Worm (Caenorhabditis elegans): Measurements from ENCODE around the gene Y5H2B.3.

The Y5H2B.3 gene

ce11 chrV:2190383-2190782, 2.3 kb downstream of the Y5H2B.3 start:
- no peak for TF ChIP-seq fkh-8 (tag; optimal IDR thresholded peaks at IDR 0.05)
- TF ChIP-seq ztf-4 (tag; optimal IDR thresholded peaks at IDR 0.05) = no peak
- no peak for TF ChIP-seq nhr-47 (tag; optimal IDR thresholded peaks at IDR 0.05)
- no peak for TF ChIP-seq ceh-88 (GFP tag; IDR thresholded peaks at IDR 0.05)
- TF ChIP-seq snpc-4 (tag; optimal IDR thresholded peaks at IDR 0.05) = no peak
- TF ChIP-seq lin-39 (tag; optimal IDR thresholded peaks at IDR 0.05) = no peak
- TF ChIP-seq tbx-2 (tag; optimal IDR thresholded peaks at IDR 0.05) = no peak

ce11 chrV:2191122-2191521, 3.0 kb downstream of the Y5H2B.3 start, which contains the start of gene srbc-42:
srbc-42 (minus strand) TSS chrV:2191222.
- TF ChIP-seq irx-1 (tag; optimal IDR thresholded peaks at IDR 0.05) (no peak), efl-3 (GFP tag; optimal IDR thresholded peaks at IDR 0.05) (no peak), ceh-82 (tag; optimal IDR thresholded peaks at IDR 0.05) (no peak), ceh-90 (tag; optimal IDR thresholded peaks at IDR 0.05) (no peak), fos-1 (tag; optimal IDR thresholded peaks at IDR 0.05) (no peak), mep-1 (tag; optimal IDR thresholded peaks at IDR 0.05) (no peak), hpl-2 (GFP tag; optimal IDR thresholded peaks at IDR 0.05) (no peak), ceh-8 (GFP tag; optimal IDR thresholded peaks at IDR 0.05) (no peak), nhr-12 (tag; optimal IDR thresholded peaks at IDR 0.05) (no peak), rnt-1 (tag; optimal IDR thresholded peaks at IDR 0.05) (no peak)

ce11 chrV:2192117-2192516, 4.0 kb downstream of the Y5H2B.3 start, which contains the start of gene nhr-13:
nhr-13 (plus strand) TSS chrV:2192485.
- TF ChIP-seq nhr-20 (tag; optimal IDR thresholded peaks at IDR 0.05) (peak; percentile 85), lin-35 (GFP tag; optimal IDR thresholded peaks at IDR 0.05) (peak in 1 of 2 experiments; percentile 36), efl-1 (optimal IDR thresholded peaks at IDR 0.05) (peak in 1 of 2 experiments; percentile 17), efl-1 (GFP tag; optimal IDR thresholded peaks at IDR 0.05 in 1 of 2) (peak in 1 of 2 experiments; percentile 50), lin-39 (tag; optimal IDR thresholded peaks at IDR 0.05) (no peak), ama-1 (optimal IDR thresholded peaks at IDR 0.05) (no peak), ztf-11 (tag; optimal IDR thresholded peaks at IDR 0.05) (no peak), dsc-1 (tag; optimal IDR thresholded peaks at IDR 0.05) (peak; percentile 64), mdl-1 (tag; optimal IDR thresholded peaks at IDR 0.05) (peak in 1 of 2 experiments; percentile 43), nhr-90 (tag; optimal IDR thresholded peaks at IDR 0.05; ENCODE audit: poor library complexity) (peak; percentile 17), vab-15 (tag; optimal IDR thresholded peaks at IDR 0.05) (no peak), rnt-1 (tag; optimal IDR thresholded peaks at IDR 0.05) (peak; percentile 18), snu-23 (GFP tag; optimal IDR thresholded peaks at IDR 0.05) (peak; percentile 30), elt-2 (tag; optimal IDR thresholded peaks at IDR 0.05) (peak; percentile 50)

- TF ChIP-seq mdl-1 (tag; optimal IDR thresholded peaks at IDR 0.05) = no peak
- no peak for TF ChIP-seq F16B12.6 (tag; optimal IDR thresholded peaks at IDR 0.05)
- no peak for TF ChIP-seq dpl-1 (GFP tag; optimal IDR thresholded peaks at IDR 0.05)
- peak; percentile 26 for TF ChIP-seq snpc-4 (tag; optimal IDR thresholded peaks at IDR 0.05)
- TF ChIP-seq fkh-4 (tag; optimal IDR thresholded peaks at IDR 0.05; ENCODE audit: borderline replicate concordance) = no peak
- TF ChIP-seq egl-27 (tag; optimal IDR thresholded peaks at IDR 0.05) = no peak
These were observed 11.5 kb downstream of the Y5H2B.3 start for ce11 chrV:2199594-2199993.

- TF ChIP-seq sup-37 (GFP tag; optimal IDR thresholded peaks at IDR 0.05) (no peak), lin-39 (tag; optimal IDR thresholded peaks at IDR 0.05) (no peak), hlh-4 (tag; optimal IDR thresholded peaks at IDR 0.05) (no peak), nhr-47 (tag; optimal IDR thresholded peaks at IDR 0.05) (no peak), nhr-84 (tag; optimal IDR thresholded peaks at IDR 0.05) (no peak), unc-98 (GFP tag; IDR thresholded peaks at IDR 0.05) (no peak)
These were observed 12.3 kb downstream of the Y5H2B.3 start for ce11 chrV:2200402-2200801.

Measured in whole organism, L1 larva.